Comparison of ENCODE assay signal across 1 fruit fly cellular context in genomic region chr3R:20735405-20735804, dm6.
TF ChIP-seq lines count a peak whose summit lies in the region.

Gene Cdk2 (plus strand): TSS chr3R:20735623.

TF ChIP-seq in whole organism, embryonic, 481 proteins besides CTCF, POLR2A, EP300 and RAD21 (continued from another document and continues in another):
- TF ChIP-seq CG10431 (GFP tag; optimal IDR thresholded peaks at IDR 0.05; lab: Kevin White, UChicago) (no peak), Ptx1 (GFP tag; IDR thresholded peaks at IDR 0.05; lab: Robert Waterston, UW) (0 out of 2 replicates have a peak, but pooled peaks have one; percentile 5), CG6254 (GFP tag; optimal IDR thresholded peaks at IDR 0.05; lab: Kevin White, UChicago) (no peak), CG31365 (tag; optimal IDR thresholded peaks at IDR 0.05; lab: Kevin White, UChicago) (no peak), D19A (tag; optimal IDR thresholded peaks at IDR 0.05; lab: Kevin White, UChicago) (no peak), chinmo (GFP tag; IDR thresholded peaks at IDR 0.05; lab: Robert Waterston, UW; ENCODE audit: partially characterized antibody) (peak; percentile 84; the same call in 2 of the 4 replicates), usp (GFP tag; optimal IDR thresholded peaks at IDR 0.05; lab: Kevin White, UChicago) (no peak), Abd-B (GFP tag; optimal IDR thresholded peaks at IDR 0.05; lab: Kevin White, UChicago) (no peak), Mad (GFP tag; optimal IDR thresholded peaks at IDR 0.05; lab: Kevin White, UChicago) (peak; percentile 4), crp (GFP tag; optimal IDR thresholded peaks at IDR 0.05; lab: Kevin White, UChicago) (no peak), pzg (GFP tag; optimal IDR thresholded peaks at IDR 0.05; lab: Kevin White, UChicago) (peak; percentile 76), Dip3 (GFP tag; optimal IDR thresholded peaks at IDR 0.05; lab: Kevin White, UChicago) (no peak), hkb (optimal IDR thresholded peaks at IDR 0.05; lab: Kevin White, UChicago) (no peak), hkb (GFP tag; IDR thresholded peaks at IDR 0.05; lab: Robert Waterston, UW) (no peak), CG5953 (GFP tag; IDR thresholded peaks at IDR 0.05; lab: Robert Waterston, UW) (no peak), CG6272 (GFP tag; IDR thresholded peaks at IDR 0.05; lab: Robert Waterston, UW) (peak; percentile 36; the same call in 1 of the 2 replicates), ftz-f1 (GFP tag; optimal IDR thresholded peaks at IDR 0.05; lab: Kevin White, UChicago) (no peak), slou (GFP tag; optimal IDR thresholded peaks at IDR 0.05; lab: Kevin White, UChicago) (no peak), Jarid2 (GFP tag; optimal IDR thresholded peaks at IDR 0.05; lab: Kevin White, UChicago) (no peak), Ets97D (GFP tag; optimal IDR thresholded peaks at IDR 0.05; lab: Kevin White, UChicago) (peak; percentile 85), lilli (GFP tag; optimal IDR thresholded peaks at IDR 0.05; lab: Kevin White, UChicago) (peak; percentile 6), ash1 (GFP tag; optimal IDR thresholded peaks at IDR 0.05; lab: Kevin White, UChicago) (no peak), CG11398 (GFP tag; optimal IDR thresholded peaks at IDR 0.05; lab: Kevin White, UChicago) (no peak), CG13624 (GFP tag; optimal IDR thresholded peaks at IDR 0.05; lab: Kevin White, UChicago) (no peak), bab2 (GFP tag; optimal IDR thresholded peaks at IDR 0.05; lab: Kevin White, UChicago) (no peak), CG4424 (GFP tag; optimal IDR thresholded peaks at IDR 0.05; lab: Kevin White, UChicago) (no peak), repo (GFP tag; optimal IDR thresholded peaks at IDR 0.05; lab: Kevin White, UChicago) (no peak), CG10565 (GFP tag; optimal IDR thresholded peaks at IDR 0.05; lab: Kevin White, UChicago) (no peak), Drgx (GFP tag; IDR thresholded peaks at IDR 0.05; lab: Robert Waterston, UW) (no peak), cwo (GFP tag; optimal IDR thresholded peaks at IDR 0.05; lab: Kevin White, UChicago) (no peak), CG1647 (GFP tag; optimal IDR thresholded peaks at IDR 0.05; lab: Kevin White, UChicago) (no peak), nau (GFP tag; optimal IDR thresholded peaks at IDR 0.05; lab: Kevin White, UChicago) (no peak), Dll (GFP tag; IDR thresholded peaks at IDR 0.05; lab: Robert Waterston, UW; ENCODE audit: partially characterized antibody) (peak; percentile 90), shn (GFP tag; optimal IDR thresholded peaks at IDR 0.05; lab: Kevin White, UChicago) (peak; percentile 19), CG3065 (GFP tag; optimal IDR thresholded peaks at IDR 0.05; lab: Kevin White, UChicago) (no peak), chif (GFP tag; optimal IDR thresholded peaks at IDR 0.05; lab: Kevin White, UChicago) (no peak), CG17361 (GFP tag; IDR thresholded peaks at IDR 0.05; lab: Robert Waterston, UW) (no peak), lbe (GFP tag; optimal IDR thresholded peaks at IDR 0.05; lab: Kevin White, UChicago) (no peak), CG6689 (GFP tag; IDR thresholded peaks at IDR 0.05; lab: Robert Waterston, UW) (no peak), CHES-1-like (GFP tag; optimal IDR thresholded peaks at IDR 0.05; lab: Kevin White, UChicago) (peak; percentile 21), tx (GFP tag; optimal IDR thresholded peaks at IDR 0.05; lab: Kevin White, UChicago) (no peak), ara (GFP tag; IDR thresholded peaks at IDR 0.05; lab: Robert Waterston, UW) (no peak), pho (GFP tag; optimal IDR thresholded peaks at IDR 0.05; lab: Kevin White, UChicago) (no peak), Optix (GFP tag; IDR thresholded peaks at IDR 0.05; lab: Robert Waterston, UW) (no peak), trh (GFP tag; optimal IDR thresholded peaks at IDR 0.05; lab: Kevin White, UChicago) (no peak), CG10462 (GFP tag; optimal IDR thresholded peaks at IDR 0.05; lab: Kevin White, UChicago) (no peak), Xrp1 (GFP tag; IDR thresholded peaks at IDR 0.05; lab: Robert Waterston, UW) (no peak), gt (GFP tag; IDR thresholded peaks at IDR 0.05; lab: Robert Waterston, UW) (no peak), E2f2 (GFP tag; IDR thresholded peaks at IDR 0.05; lab: Robert Waterston, UW) (peak; percentile 80), luna (GFP tag; optimal IDR thresholded peaks at IDR 0.05; lab: Kevin White, UChicago) (no peak), CG2678 (tag; optimal IDR thresholded peaks at IDR 0.05; lab: Kevin White, UChicago) (no peak), CG2129 (GFP tag; IDR thresholded peaks at IDR 0.05; lab: Robert Waterston, UW; ENCODE audit: partially characterized antibody) (peak; percentile 74), CG12391 (tag; optimal IDR thresholded peaks at IDR 0.05; lab: Kevin White, UChicago) (peak; percentile 24), jigr1 (GFP tag; IDR thresholded peaks at IDR 0.05; lab: Robert Waterston, UW) (no peak; the same call in 2 of the 3 replicates), CG12942 (GFP tag; optimal IDR thresholded peaks at IDR 0.05; lab: Kevin White, UChicago) (no peak), Hr39 (optimal IDR thresholded peaks at IDR 0.05; lab: Kevin White, UChicago) (no peak), CG7271 (tag; optimal IDR thresholded peaks at IDR 0.05; lab: Kevin White, UChicago) (no peak), CG6683 (GFP tag; optimal IDR thresholded peaks at IDR 0.05; lab: Kevin White, UChicago) (no peak), Scr (GFP tag; IDR thresholded peaks at IDR 0.05; lab: Robert Waterston, UW; ENCODE audit: partially characterized antibody) (peak; percentile 92), CG1024 (GFP tag; IDR thresholded peaks at IDR 0.05; lab: Robert Waterston, UW) (no peak), sim (GFP tag; IDR thresholded peaks at IDR 0.05; lab: Robert Waterston, UW) (no peak), Doc3 (GFP tag; IDR thresholded peaks at IDR 0.05; lab: Robert Waterston, UW; ENCODE audit: partially characterized antibody) (peak; percentile 82), ase (GFP tag; IDR thresholded peaks at IDR 0.05; lab: Robert Waterston, UW) (no peak), gsb (GFP tag; IDR thresholded peaks at IDR 0.05; lab: Robert Waterston, UW) (no peak), Dip2 (GFP tag; IDR thresholded peaks at IDR 0.05; lab: Robert Waterston, UW) (no peak), Eip74EF (GFP tag; optimal IDR thresholded peaks at IDR 0.05; lab: Kevin White, UChicago) (no peak), CG34224 (GFP tag; IDR thresholded peaks at IDR 0.05; lab: Robert Waterston, UW; ENCODE audit: partially characterized antibody) (peak; percentile 90), disco-r (GFP tag; optimal IDR thresholded peaks at IDR 0.05; lab: Kevin White, UChicago) (no peak), CG32532 (GFP tag; IDR thresholded peaks at IDR 0.05; lab: Robert Waterston, UW) (no peak), CG4820 (GFP tag; optimal IDR thresholded peaks at IDR 0.05; lab: Kevin White, UChicago) (no peak), CoRest (tag; optimal IDR thresholded peaks at IDR 0.05; lab: Kevin White, UChicago) (peak; percentile 32), CG14710 (tag; optimal IDR thresholded peaks at IDR 0.05; lab: Kevin White, UChicago) (peak; percentile 41), CG9727 (GFP tag; optimal IDR thresholded peaks at IDR 0.05; lab: Kevin White, UChicago) (no peak), pum (GFP tag; optimal IDR thresholded peaks at IDR 0.05; lab: Kevin White, UChicago) (peak; percentile 1), fu2 (GFP tag; optimal IDR thresholded peaks at IDR 0.05; lab: Kevin White, UChicago) (no peak), Adf1 (GFP tag; IDR thresholded peaks at IDR 0.05; lab: Robert Waterston, UW) (no peak), CG34422 (GFP tag; IDR thresholded peaks at IDR 0.05; lab: Robert Waterston, UW) (peak; percentile 73; the same call in 1 of the 3 replicates), ewg (GFP tag; optimal IDR thresholded peaks at IDR 0.05; lab: Kevin White, UChicago) (no peak), CG16779 (GFP tag; IDR thresholded peaks at IDR 0.05; lab: Robert Waterston, UW) (no peak), Dbx (GFP tag; IDR thresholded peaks at IDR 0.05; lab: Robert Waterston, UW) (no peak), Deaf1 (tag; optimal IDR thresholded peaks at IDR 0.05; lab: Kevin White, UChicago) (no peak), NC2α (GFP tag; optimal IDR thresholded peaks at IDR 0.05; lab: Kevin White, UChicago) (no peak), lola (GFP tag; optimal IDR thresholded peaks at IDR 0.05; lab: Kevin White, UChicago) (no peak), CG2712 (tag; optimal IDR thresholded peaks at IDR 0.05; lab: Kevin White, UChicago) (no peak), NK7.1 (GFP tag; optimal IDR thresholded peaks at IDR 0.05; lab: Kevin White, UChicago) (no peak), wor (GFP tag; IDR thresholded peaks at IDR 0.05; lab: Robert Waterston, UW) (no peak), Spps (tag; optimal IDR thresholded peaks at IDR 0.05; lab: Kevin White, UChicago) (no peak), CG11695 (GFP tag; IDR thresholded peaks at IDR 0.05; lab: Robert Waterston, UW) (no peak), CG10209 (GFP tag; optimal IDR thresholded peaks at IDR 0.05; lab: Kevin White, UChicago) (no peak), exex (tag; optimal IDR thresholded peaks at IDR 0.05; lab: Kevin White, UChicago) (no peak), CG15011 (GFP tag; optimal IDR thresholded peaks at IDR 0.05; lab: Kevin White, UChicago) (no peak), kay (GFP tag; optimal IDR thresholded peaks at IDR 0.05; lab: Kevin White, UChicago) (no peak), ind (GFP tag; optimal IDR thresholded peaks at IDR 0.05; lab: Kevin White, UChicago) (no peak), CG16813 (GFP tag; IDR thresholded peaks at IDR 0.05; lab: Robert Waterston, UW; ENCODE audit: partially characterized antibody) (peak; percentile 94), gsb-n (tag; optimal IDR thresholded peaks at IDR 0.05; lab: Kevin White, UChicago) (no peak), Fer2 (tag; optimal IDR thresholded peaks at IDR 0.05; lab: Kevin White, UChicago) (no peak), danr (GFP tag; IDR thresholded peaks at IDR 0.05; lab: Robert Waterston, UW) (no peak), gro (GFP tag; optimal IDR thresholded peaks at IDR 0.05; lab: Kevin White, UChicago) (peak; percentile 3), CG3163 (GFP tag; optimal IDR thresholded peaks at IDR 0.05; lab: Kevin White, UChicago) (no peak), Sin3A (optimal IDR thresholded peaks at IDR 0.05; lab: Kevin White, UChicago) (peak; percentile 44), CG15269 (tag; optimal IDR thresholded peaks at IDR 0.05; lab: Kevin White, UChicago) (no peak), CG18011 (GFP tag; optimal IDR thresholded peaks at IDR 0.05; lab: Kevin White, UChicago) (no peak), zfh2 (GFP tag; optimal IDR thresholded peaks at IDR 0.05; lab: Kevin White, UChicago) (peak; percentile 7), CrebB (tag; optimal IDR thresholded peaks at IDR 0.05; lab: Kevin White, UChicago) (no peak), Ets65A (GFP tag; lab: Kevin White, UChicago) (peak; percentile 72), dan (GFP tag; IDR thresholded peaks at IDR 0.05; lab: Robert Waterston, UW) (no peak), Fer1 (GFP tag; optimal IDR thresholded peaks at IDR 0.05; lab: Kevin White, UChicago) (no peak), ATbp (GFP tag; optimal IDR thresholded peaks at IDR 0.05; lab: Kevin White, UChicago) (no peak), HLH3B (GFP tag; IDR thresholded peaks at IDR 0.05; lab: Robert Waterston, UW) (no peak), Sox100B (GFP tag; optimal IDR thresholded peaks at IDR 0.05; lab: Kevin White, UChicago) (no peak), bbx (GFP tag; IDR thresholded peaks at IDR 0.05; lab: Robert Waterston, UW; ENCODE audit: partially characterized antibody) (peak; percentile 92), TFAM (GFP tag; optimal IDR thresholded peaks at IDR 0.05; lab: Kevin White, UChicago) (no peak), CG5245 (GFP tag; optimal IDR thresholded peaks at IDR 0.05; lab: Kevin White, UChicago) (no peak), CG12769 (tag; optimal IDR thresholded peaks at IDR 0.05; lab: Kevin White, UChicago) (no peak), Bteb2 (GFP tag; optimal IDR thresholded peaks at IDR 0.05; lab: Kevin White, UChicago) (no peak), CG7786 (GFP tag; optimal IDR thresholded peaks at IDR 0.05; lab: Kevin White, UChicago) (no peak), H15 (GFP tag; IDR thresholded peaks at IDR 0.05; lab: Robert Waterston, UW) (no peak), MTF-1 (GFP tag; optimal IDR thresholded peaks at IDR 0.05; lab: Kevin White, UChicago; ENCODE audit: borderline replicate concordance) (no peak), prd (optimal IDR thresholded peaks at IDR 0.05; lab: Kevin White, UChicago) (no peak), prd (GFP tag; IDR thresholded peaks at IDR 0.05; lab: Robert Waterston, UW) (no peak), CG3726 (GFP tag; IDR thresholded peaks at IDR 0.05; lab: Robert Waterston, UW) (no peak), CG8944 (GFP tag; optimal IDR thresholded peaks at IDR 0.05; lab: Kevin White, UChicago) (no peak), CG2889 (GFP tag; IDR thresholded peaks at IDR 0.05; lab: Robert Waterston, UW) (no peak), nom (GFP tag; optimal IDR thresholded peaks at IDR 0.05; lab: Kevin White, UChicago) (no peak), CG12219 (GFP tag; optimal IDR thresholded peaks at IDR 0.05; lab: Kevin White, UChicago) (no peak), CG32767 (GFP tag; IDR thresholded peaks at IDR 0.05; lab: Robert Waterston, UW) (no peak), HHEX (GFP tag; optimal IDR thresholded peaks at IDR 0.05; lab: Kevin White, UChicago) (no peak), Bdp1 (GFP tag; optimal IDR thresholded peaks at IDR 0.05; lab: Kevin White, UChicago) (no peak), Hr78 (GFP tag; optimal IDR thresholded peaks at IDR 0.05; lab: Kevin White, UChicago) (no peak), CG34376 (GFP tag; optimal IDR thresholded peaks at IDR 0.05; lab: Kevin White, UChicago) (no peak), ac (GFP tag; optimal IDR thresholded peaks at IDR 0.05; lab: Kevin White, UChicago) (no peak), CG15479 (GFP tag; optimal IDR thresholded peaks at IDR 0.05; lab: Kevin White, UChicago) (no peak), hb (GFP tag; IDR thresholded peaks at IDR 0.05; lab: Robert Waterston, UW; ENCODE audit: partially characterized antibody) (peak; percentile 89), CG17359 (tag; optimal IDR thresholded peaks at IDR 0.05; lab: Kevin White, UChicago) (no peak), Gsc (GFP tag; IDR thresholded peaks at IDR 0.05; lab: Robert Waterston, UW) (no peak), slp2 (GFP tag; optimal IDR thresholded peaks at IDR 0.05; lab: Kevin White, UChicago) (no peak), CG15696 (tag; optimal IDR thresholded peaks at IDR 0.05; lab: Kevin White, UChicago) (no peak), CG7372 (GFP tag; IDR thresholded peaks at IDR 0.05; lab: Robert Waterston, UW) (no peak), tll (GFP tag; optimal IDR thresholded peaks at IDR 0.05; lab: Kevin White, UChicago) (no peak)
